Worm (Caenorhabditis elegans): ENCODE results near the gene snb-6.

- TF ChIP-seq nhr-11 (tag; optimal IDR thresholded peaks at IDR 0.05) = no peak
- no peak for TF ChIP-seq pha-2 (tag; optimal IDR thresholded peaks at IDR 0.05)
- TF ChIP-seq fkh-6 (tag; optimal IDR thresholded peaks at IDR 0.05) = no peak
- TF ChIP-seq ama-1 (optimal IDR thresholded peaks at IDR 0.05) = no peak
- no peak for TF ChIP-seq K09A11.1 (tag; optimal IDR thresholded peaks at IDR 0.05; ENCODE audit: insufficient read depth)
- no peak for TF ChIP-seq tbx-2 (tag; optimal IDR thresholded peaks at IDR 0.05)
- TF ChIP-seq ceh-30 (tag; optimal IDR thresholded peaks at IDR 0.05) = no peak
These were observed 33.7 kb downstream of the snb-6 start, which contains the start of gene nas-25 for ce11 chrII:8825769-8826168.
